Worm (Caenorhabditis elegans): ENCODE results near the gene coh-1.
A peak's percentile ranks its signal among the peaks of the same experiment; 100 is the strongest.

coh-1 gene

ce11 chrX:7431165-7431564 is 43.7 kb downstream of the coh-1 start, which contains the start of gene clc-2:
Gene clc-2, plus strand, starts transcription at chrX:7431465.
- TF ChIP-seq ces-1 (GFP tag; optimal IDR thresholded peaks at IDR 0.05) (no peak), M03D4.4 (tag; optimal IDR thresholded peaks at IDR 0.05) (no peak), cnd-1 (tag; optimal IDR thresholded peaks at IDR 0.05) (no peak), ceh-83 (GFP tag; optimal IDR thresholded peaks at IDR 0.05) (no peak), ztf-11 (tag; optimal IDR thresholded peaks at IDR 0.05) (no peak), flh-1 (GFP tag; optimal IDR thresholded peaks at IDR 0.05) (no peak), nhr-12 (tag; optimal IDR thresholded peaks at IDR 0.05) (no peak), ham-2 (GFP tag; optimal IDR thresholded peaks at IDR 0.05) (no peak)

ce11 chrX:7430483-7430882 is 44.3 kb downstream of the coh-1 start:
- no peak for TF ChIP-seq unc-120 (tag; optimal IDR thresholded peaks at IDR 0.05; ENCODE audit: poor library complexity, severe bottlenecking)
- no peak for TF ChIP-seq ztf-11 (tag; optimal IDR thresholded peaks at IDR 0.05)
- TF ChIP-seq nhr-237 (tag; optimal IDR thresholded peaks at IDR 0.05), result no peak
- peak; percentile 44 for TF ChIP-seq sptf-1 (tag; optimal IDR thresholded peaks at IDR 0.05)
- peak; percentile 69 for TF ChIP-seq ham-2 (GFP tag; optimal IDR thresholded peaks at IDR 0.05)
- TF ChIP-seq ceh-43 (GFP tag; optimal IDR thresholded peaks at IDR 0.05), result no peak
- no peak for TF ChIP-seq elt-3 (tag; optimal IDR thresholded peaks at IDR 0.05)

ce11 chrX:7424813-7425212 is 50.0 kb downstream of the coh-1 start, which contains the start of gene mnm-2:
Gene mnm-2, minus strand, starts transcription at chrX:7424913.
- TF ChIP-seq ceh-43 (GFP tag; optimal IDR thresholded peaks at IDR 0.05) (no peak), sptf-1 (tag; optimal IDR thresholded peaks at IDR 0.05) (no peak), nhr-28 (tag; optimal IDR thresholded peaks at IDR 0.05) (no peak)

- no peak for TF ChIP-seq mls-2 (tag; optimal IDR thresholded peaks at IDR 0.05)
- no peak for TF ChIP-seq lin-13 (tag; optimal IDR thresholded peaks at IDR 0.05)
- no peak for TF ChIP-seq nhr-12 (tag; optimal IDR thresholded peaks at IDR 0.05)
- no peak for TF ChIP-seq unc-39 (tag; optimal IDR thresholded peaks at IDR 0.05)
- no peak for TF ChIP-seq zip-8 (tag; optimal IDR thresholded peaks at IDR 0.05)
- no peak for TF ChIP-seq ham-2 (GFP tag; optimal IDR thresholded peaks at IDR 0.05)
- no peak for TF ChIP-seq nhr-28 (tag; optimal IDR thresholded peaks at IDR 0.05)
- TF ChIP-seq lsy-2 (tag; optimal IDR thresholded peaks at IDR 0.05), result no peak
- no peak for TF ChIP-seq ceh-43 (GFP tag; optimal IDR thresholded peaks at IDR 0.05)
- no peak for TF ChIP-seq sem-2 (GFP tag; optimal IDR thresholded peaks at IDR 0.05)
- TF ChIP-seq elt-3 (tag; optimal IDR thresholded peaks at IDR 0.05), result no peak
- no peak for TF ChIP-seq cnd-1 (tag; optimal IDR thresholded peaks at IDR 0.05)
- TF ChIP-seq ceh-39 (tag; optimal IDR thresholded peaks at IDR 0.05), result no peak
- TF ChIP-seq bed-3 (GFP tag; optimal IDR thresholded peaks at IDR 0.05), result no peak
- no peak for TF ChIP-seq nhr-237 (tag; optimal IDR thresholded peaks at IDR 0.05)
- TF ChIP-seq pha-4 (tag; optimal IDR thresholded peaks at IDR 0.05), result no peak
- TF ChIP-seq tbx-8 (GFP tag; optimal IDR thresholded peaks at IDR 0.05), result no peak
- TF ChIP-seq flh-1 (GFP tag; optimal IDR thresholded peaks at IDR 0.05), result no peak
- no peak for TF ChIP-seq mep-1 (tag; optimal IDR thresholded peaks at IDR 0.05)
Observed at ce11 chrX:7420571-7420970, 54.2 kb downstream of the coh-1 start, which contains the start of gene C10A4.9. Gene C10A4.9, plus strand, starts transcription at chrX:7420871.

ce11 chrX:7416082-7416481 is 58.7 kb downstream of the coh-1 start, which contains the start of gene C10A4.1:
Gene C10A4.1, plus strand, starts transcription at chrX:7416382.
- TF ChIP-seq elt-1 (tag; optimal IDR thresholded peaks at IDR 0.05; ENCODE audit: borderline replicate concordance, insufficient read depth) (no peak), mep-1 (tag; optimal IDR thresholded peaks at IDR 0.05) (no peak), hlh-1 (tag; optimal IDR thresholded peaks at IDR 0.05) (no peak), lsy-2 (tag; optimal IDR thresholded peaks at IDR 0.05) (no peak), pha-4 (tag; optimal IDR thresholded peaks at IDR 0.05) (no peak), lin-13 (tag; optimal IDR thresholded peaks at IDR 0.05) (no peak), flh-1 (GFP tag; optimal IDR thresholded peaks at IDR 0.05) (no peak), cnd-1 (tag; optimal IDR thresholded peaks at IDR 0.05) (no peak), blmp-1 (tag; optimal IDR thresholded peaks at IDR 0.05) (no peak), ces-1 (GFP tag; optimal IDR thresholded peaks at IDR 0.05) (no peak), nhr-2 (tag; optimal IDR thresholded peaks at IDR 0.05) (no peak), zip-8 (tag; optimal IDR thresholded peaks at IDR 0.05) (no peak), drap-1 (GFP tag; optimal IDR thresholded peaks at IDR 0.05) (no peak), nhr-28 (tag; optimal IDR thresholded peaks at IDR 0.05) (no peak)

- no peak for TF ChIP-seq nhr-2 (tag; optimal IDR thresholded peaks at IDR 0.05)
- TF ChIP-seq mls-2 (tag; optimal IDR thresholded peaks at IDR 0.05), result no peak
Observed at ce11 chrX:7415420-7415819, 59.4 kb downstream of the coh-1 start, which contains the start of gene C10A4.7. Gene C10A4.7, minus strand, starts transcription at chrX:7415520.

Measured in whole organism, mixed stage, embryonic.